Fruit fly (Drosophila melanogaster): ENCODE measurements around the gene CG4565.

Gene CG4565

dm6 chr3R:10872148-10872783 is 19.7 kb downstream of the CG4565 start, which contains the start of gene Fdh (continued):
- TF ChIP-seq sqz (GFP tag; optimal IDR thresholded peaks at IDR 0.05) (peak; percentile 60), CG8388 (GFP tag; optimal IDR thresholded peaks at IDR 0.05) (peak; percentile 61), CG33557 (GFP tag; optimal IDR thresholded peaks at IDR 0.05) (peak; percentile 76), ems (GFP tag; optimal IDR thresholded peaks at IDR 0.05) (peak; percentile 21), Xbp1 (GFP tag; optimal IDR thresholded peaks at IDR 0.05) (peak; percentile 73), CG2116 (GFP tag; optimal IDR thresholded peaks at IDR 0.05) (peak; percentile 61), CG2712 (tag; optimal IDR thresholded peaks at IDR 0.05) (peak; percentile 80), CG34376 (GFP tag; optimal IDR thresholded peaks at IDR 0.05) (peak; percentile 52), trem (tag; optimal IDR thresholded peaks at IDR 0.05) (peak; percentile 76), BEAF-32 (GFP tag; optimal IDR thresholded peaks at IDR 0.05) (peak; percentile 22), hkb (optimal IDR thresholded peaks at IDR 0.05) (peak; percentile 16), hkb (GFP tag; IDR thresholded peaks at IDR 0.05) (peak; percentile 27; the same call in 1 of the 2 replicates), Med (GFP tag) (peak; percentile 91), fd64A (GFP tag; optimal IDR thresholded peaks at IDR 0.05) (peak; percentile 36), CG3065 (GFP tag; optimal IDR thresholded peaks at IDR 0.05) (peak; percentile 29), Fer2 (tag; optimal IDR thresholded peaks at IDR 0.05) (peak; percentile 32), CG4328 (GFP tag; optimal IDR thresholded peaks at IDR 0.05) (peak; percentile 51), CG4424 (GFP tag; optimal IDR thresholded peaks at IDR 0.05) (peak; percentile 74), prd (optimal IDR thresholded peaks at IDR 0.05) (no peak), prd (GFP tag; IDR thresholded peaks at IDR 0.05) (0 out of 3 replicates have a peak, but pooled peaks have one; percentile 16), Rfx (GFP tag; IDR thresholded peaks at IDR 0.05) (peak; percentile 36; the same call in 1 of the 2 replicates), CG7839 (tag; optimal IDR thresholded peaks at IDR 0.05) (peak; percentile 59), CG14860 (GFP tag; IDR thresholded peaks at IDR 0.05; ENCODE audit: partially characterized antibody) (no peak), HLH3B (GFP tag; IDR thresholded peaks at IDR 0.05) (peak; percentile 37; the same call in 1 of the 2 replicates), CG12659 (GFP tag; optimal IDR thresholded peaks at IDR 0.05) (peak; percentile 72), Usf (GFP tag; optimal IDR thresholded peaks at IDR 0.05) (peak; percentile 6), CG6791 (GFP tag; IDR thresholded peaks at IDR 0.05; ENCODE audit: partially characterized antibody) (no peak), Dbx (GFP tag; IDR thresholded peaks at IDR 0.05) (peak; percentile 54; the same call in 1 of the 3 replicates), sna (GFP tag; IDR thresholded peaks at IDR 0.05; ENCODE audit: partially characterized antibody) (no peak), B-H1 (GFP tag; IDR thresholded peaks at IDR 0.05) (peak; percentile 14; the same call in 1 of the 3 replicates), CG10565 (GFP tag; optimal IDR thresholded peaks at IDR 0.05) (no peak), Dp (GFP tag; optimal IDR thresholded peaks at IDR 0.05) (peak; percentile 53), cato (GFP tag; optimal IDR thresholded peaks at IDR 0.05; ENCODE audit: borderline replicate concordance) (peak; percentile 35), phol (tag; optimal IDR thresholded peaks at IDR 0.05) (peak; percentile 78), bigmax (GFP tag; optimal IDR thresholded peaks at IDR 0.05) (no peak), Doc3 (GFP tag; IDR thresholded peaks at IDR 0.05; ENCODE audit: partially characterized antibody) (no peak), Lpt (GFP tag; optimal IDR thresholded peaks at IDR 0.05) (no peak), ftz-f1 (GFP tag; optimal IDR thresholded peaks at IDR 0.05) (peak; percentile 55), Jarid2 (GFP tag; optimal IDR thresholded peaks at IDR 0.05) (peak; percentile 6), CG31365 (tag; optimal IDR thresholded peaks at IDR 0.05) (no peak), CG30403 (GFP tag; optimal IDR thresholded peaks at IDR 0.05) (peak; percentile 69), CG4820 (GFP tag; optimal IDR thresholded peaks at IDR 0.05) (peak; percentile 100), CG3407 (GFP tag; optimal IDR thresholded peaks at IDR 0.05) (peak; percentile 52), cwo (GFP tag; optimal IDR thresholded peaks at IDR 0.05) (peak; percentile 22), CG6254 (GFP tag; optimal IDR thresholded peaks at IDR 0.05) (peak; percentile 32), Xrp1 (GFP tag; IDR thresholded peaks at IDR 0.05) (peak; percentile 69), lab (GFP tag; optimal IDR thresholded peaks at IDR 0.05) (peak; percentile 72), Sox102F (GFP tag; optimal IDR thresholded peaks at IDR 0.05) (peak; percentile 41)

Data from whole organism, embryonic.